Worm (Caenorhabditis elegans) whole organism, young adult: ENCODE results near the gene dpy-3.

ENCODE experiments used
- B0261.1 ChIP-seq: sonication (generic microtip); optimal IDR thresholded peaks from 2 replicates; lab custom pipeline; 2016; ENCODE audit warnings: mild to moderate bottlenecking, missing genetic modification characterization, moderate library complexity, missing compliant biosample characterization
- F10E7.11 ChIP-seq: sonication (generic microtip); optimal IDR thresholded peaks from 2 replicates; lab custom pipeline; 2017; ENCODE audit warnings: mild to moderate bottlenecking, missing genetic modification characterization, moderate library complexity, missing compliant biosample characterization
- F23B12.7 ChIP-seq: sonication (generic microtip); optimal IDR thresholded peaks from 2 replicates; lab custom pipeline; 2017; ENCODE audit warnings: missing genetic modification characterization, mild to moderate bottlenecking, missing compliant biosample characterization, antibody characterized with exemption, moderate library complexity; ENCODE audit not compliant: insufficient read depth
- F39B2.1 ChIP-seq: fragments of 200-800 bp; sonication (Bioruptor generic); IDR thresholded peaks from 2 replicates; pipeline ENCODE4 v1.3.6; 2022; ENCODE audit warnings: missing genetic modification reagents, missing genetic modification characterization, missing compliant biosample characterization
- F55B11.4 ChIP-seq: sonication (generic microtip); optimal IDR thresholded peaks from 2 replicates; lab custom pipeline; 2016; ENCODE audit warnings: missing compliant biosample characterization, missing genetic modification characterization, borderline replicate concordance; ENCODE audit not compliant: insufficient read depth
- K12H6.12 ChIP-seq: fragments of 200-800 bp; sonication (Bioruptor generic); optimal IDR thresholded peaks from 2 replicates; lab custom pipeline; 2018; ENCODE audit warnings: mild to moderate bottlenecking, missing genetic modification characterization, missing compliant biosample characterization
- T26A5.8 ChIP-seq: sonication (generic microtip); optimal IDR thresholded peaks from 2 replicates; lab custom pipeline; 2016; ENCODE audit warnings: missing genetic modification characterization, missing compliant biosample characterization
- Y56A3A.18 ChIP-seq: fragments of 200-800 bp; sonication (Bioruptor generic); IDR thresholded peaks from 2 replicates; pipeline ENCODE4 v1.3.6; 2022; ENCODE audit warnings: missing genetic modification reagents, missing genetic modification characterization, missing compliant biosample characterization
- atf-7 ChIP-seq: sonication (generic microtip); optimal IDR thresholded peaks from 2 replicates; lab custom pipeline; 2017; ENCODE audit warnings: mild to moderate bottlenecking, missing genetic modification characterization, missing compliant biosample characterization
- bed-1 ChIP-seq: fragments of 200-800 bp; sonication (Bioruptor generic); IDR thresholded peaks from 2 replicates; pipeline ENCODE4 v1.3.6; 2022; ENCODE audit warnings: missing genetic modification reagents, missing genetic modification characterization, missing compliant biosample characterization
- ceh-40 ChIP-seq: fragments of 200-800 bp; sonication (Bioruptor generic); IDR thresholded peaks from 2 replicates; pipeline ENCODE4 v1.3.6; 2022; ENCODE audit warnings: missing genetic modification characterization, missing compliant biosample characterization
- ceh-79 ChIP-seq: sonication (generic microtip); optimal IDR thresholded peaks from 2 replicates; lab custom pipeline; 2017; ENCODE audit warnings: mild to moderate bottlenecking, missing genetic modification characterization, missing compliant biosample characterization
- ceh-91 ChIP-seq: fragments of 200-800 bp; sonication (Bioruptor generic); IDR thresholded peaks from 2 replicates; pipeline ENCODE4 v1.3.6; 2022; ENCODE audit warnings: missing genetic modification reagents, missing genetic modification characterization, missing compliant biosample characterization
- dpff-1 ChIP-seq: sonication (generic microtip); optimal IDR thresholded peaks from 2 replicates; lab custom pipeline; 2017; ENCODE audit warnings: mild to moderate bottlenecking, missing genetic modification characterization, missing compliant biosample characterization
- dpl-1 ChIP-seq: fragments of 150-350 bp; optimal IDR thresholded peaks from 2 replicates; lab custom pipeline; 2014; ENCODE audit warnings: missing biosample characterization, missing genetic modification reagents, missing genetic modification characterization
- egl-18 ChIP-seq: fragments of 200-800 bp; sonication (Bioruptor generic); IDR thresholded peaks from 2 replicates; pipeline ENCODE4 v1.3.6; 2022; ENCODE audit warnings: missing genetic modification reagents, missing genetic modification characterization, missing compliant biosample characterization
- hlh-26 ChIP-seq: fragments of 200-800 bp; sonication (Bioruptor generic); conservative IDR thresholded peaks from 2 replicates; pipeline ENCODE4 v1.3.6; 2022; ENCODE audit warnings: missing genetic modification reagents, missing genetic modification characterization, missing compliant biosample characterization
- hrde-1 ChIP-seq: sonication (generic microtip); optimal IDR thresholded peaks from 2 replicates; lab custom pipeline; 2016; ENCODE audit warnings: missing genetic modification characterization, mild to moderate bottlenecking, missing compliant biosample characterization, moderate library complexity, missing genotype, missing genetic modification reagents, borderline replicate concordance
- hsf-1 ChIP-seq: fragments of 200-800 bp; sonication (Bioruptor generic); IDR thresholded peaks from 2 replicates; pipeline ENCODE4 v1.3.6; 2022; ENCODE audit warnings: missing genetic modification reagents, missing genetic modification characterization, missing compliant biosample characterization
- let-526 ChIP-seq: fragments of 200-800 bp; sonication (Bioruptor generic); IDR thresholded peaks from 2 replicates; pipeline ENCODE4 v1.3.6; 2022; ENCODE audit warnings: missing genetic modification reagents, missing genetic modification characterization, missing compliant biosample characterization
- lin-26 ChIP-seq: fragments of 200-800 bp; sonication (Bioruptor generic); IDR thresholded peaks from 2 replicates; pipeline ENCODE4 v1.3.6; 2022; ENCODE audit warnings: missing genetic modification reagents, missing genetic modification characterization, missing compliant biosample characterization
- lin-40 ChIP-seq: sonication (generic microtip); optimal IDR thresholded peaks from 2 replicates; lab custom pipeline; 2016; ENCODE audit warnings: missing genetic modification characterization, mild to moderate bottlenecking, missing compliant biosample characterization, missing genotype, missing genetic modification reagents
- lsy-27 ChIP-seq: sonication (generic microtip); optimal IDR thresholded peaks from 2 replicates; lab custom pipeline; 2017; ENCODE audit warnings: missing genetic modification characterization, mild to moderate bottlenecking, missing compliant biosample characterization, antibody characterized with exemption, missing genotype, borderline replicate concordance; ENCODE audit not compliant: insufficient read depth
- madf-3 ChIP-seq: fragments of 200-800 bp; sonication (Bioruptor generic); IDR thresholded peaks from 2 replicates; pipeline ENCODE4 v1.3.6; 2022; ENCODE audit warnings: missing genetic modification reagents, missing genetic modification characterization, missing compliant biosample characterization
- mes-4 ChIP-seq: sonication (generic microtip); optimal IDR thresholded peaks from 2 replicates; lab custom pipeline; 2016; ENCODE audit warnings: missing genotype, missing genetic modification characterization, missing compliant biosample characterization
- mxl-1 ChIP-seq: sonication (generic microtip); optimal IDR thresholded peaks from 2 replicates; lab custom pipeline; 2016; ENCODE audit warnings: missing genetic modification characterization, missing compliant biosample characterization
- nfya-2 ChIP-seq: fragments of 200-800 bp; sonication (Bioruptor generic); IDR thresholded peaks from 2 replicates; pipeline ENCODE4 v1.3.6; 2022; ENCODE audit warnings: missing genetic modification reagents, missing genetic modification characterization, missing compliant biosample characterization
- nfyb-1 ChIP-seq: fragments of 200-800 bp; sonication (Bioruptor generic); IDR thresholded peaks from 2 replicates; pipeline ENCODE4 v1.3.6; 2022; ENCODE audit warnings: missing genetic modification reagents, missing genetic modification characterization, missing compliant biosample characterization
- nhr-179 ChIP-seq: sonication (generic microtip); optimal IDR thresholded peaks from 2 replicates; lab custom pipeline; 2016; ENCODE audit warnings: mild to moderate bottlenecking, missing genetic modification characterization, missing compliant biosample characterization
- nhr-27 ChIP-seq: fragments of 200-800 bp; sonication (Bioruptor generic); optimal IDR thresholded peaks from 2 replicates; lab custom pipeline; 2018; ENCODE audit warnings: mild to moderate bottlenecking, missing genetic modification characterization, moderate library complexity, missing compliant biosample characterization
- nhr-80 ChIP-seq: sonication (generic microtip); optimal IDR thresholded peaks from 2 replicates; lab custom pipeline; 2016; ENCODE audit warnings: missing genetic modification characterization, missing compliant biosample characterization
- somi-1 ChIP-seq: fragments of 200-800 bp; sonication (Bioruptor generic); optimal IDR thresholded peaks from 2 replicates; lab custom pipeline; 2018; ENCODE audit warnings: mild to moderate bottlenecking, missing genetic modification characterization, missing compliant biosample characterization
- sptf-2 ChIP-seq: fragments of 200-800 bp; sonication (Bioruptor generic); optimal IDR thresholded peaks from 2 replicates; lab custom pipeline; 2018; ENCODE audit warnings: mild to moderate bottlenecking, missing genetic modification characterization, missing compliant biosample characterization
- tlf-1 ChIP-seq: fragments of 200-800 bp; sonication (Bioruptor generic); optimal IDR thresholded peaks from 2 replicates; lab custom pipeline; 2018; ENCODE audit warnings: mild to moderate bottlenecking, missing genetic modification characterization, missing compliant biosample characterization
- ztf-22 ChIP-seq: fragments of 200-800 bp; sonication (Bioruptor generic); optimal IDR thresholded peaks from 2 replicates; lab custom pipeline; 2018; ENCODE audit warnings: mild to moderate bottlenecking, missing genetic modification characterization, moderate library complexity, missing compliant biosample characterization
- ztf-25 ChIP-seq: fragments of 200-800 bp; sonication (Bioruptor generic); IDR thresholded peaks from 2 replicates; pipeline ENCODE4 v1.3.6; 2022; ENCODE audit warnings: missing genetic modification reagents, missing genetic modification characterization, missing compliant biosample characterization
- ztf-28 ChIP-seq: fragments of 200-800 bp; sonication (Bioruptor generic); IDR thresholded peaks from 2 replicates; pipeline ENCODE4 v1.3.6; 2022; ENCODE audit warnings: missing genetic modification reagents, missing genetic modification characterization, missing compliant biosample characterization
- ztf-3 ChIP-seq: fragments of 200-800 bp; sonication (Bioruptor generic); optimal IDR thresholded peaks from 2 replicates; lab custom pipeline; 2018; ENCODE audit warnings: mild to moderate bottlenecking, missing genetic modification characterization, missing compliant biosample characterization

The dpy-3 gene

DNA sequence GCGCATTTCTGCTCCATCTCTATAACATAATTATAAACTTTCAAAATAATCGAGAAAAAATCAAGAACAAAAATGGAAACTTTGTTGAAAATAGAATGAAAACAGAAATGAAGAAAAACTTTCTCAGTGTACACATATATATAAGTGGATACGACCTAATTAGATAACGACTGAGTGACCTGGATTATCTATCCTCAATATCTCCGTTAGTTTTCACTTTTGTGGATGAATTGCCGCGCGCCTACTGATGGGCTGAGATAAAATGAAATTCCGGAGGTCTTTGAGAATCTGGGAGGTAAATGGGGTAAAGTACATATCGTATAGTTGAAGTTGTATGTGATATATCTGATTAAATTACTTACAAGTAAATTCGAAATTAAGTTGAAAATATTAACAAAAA lies at the start of gene dpy-3:
Gene dpy-3 (minus strand): TSS at position 19 of the 400 bp plus-strand sequence.
- no peak for TF ChIP-seq dpff-1

DNA sequence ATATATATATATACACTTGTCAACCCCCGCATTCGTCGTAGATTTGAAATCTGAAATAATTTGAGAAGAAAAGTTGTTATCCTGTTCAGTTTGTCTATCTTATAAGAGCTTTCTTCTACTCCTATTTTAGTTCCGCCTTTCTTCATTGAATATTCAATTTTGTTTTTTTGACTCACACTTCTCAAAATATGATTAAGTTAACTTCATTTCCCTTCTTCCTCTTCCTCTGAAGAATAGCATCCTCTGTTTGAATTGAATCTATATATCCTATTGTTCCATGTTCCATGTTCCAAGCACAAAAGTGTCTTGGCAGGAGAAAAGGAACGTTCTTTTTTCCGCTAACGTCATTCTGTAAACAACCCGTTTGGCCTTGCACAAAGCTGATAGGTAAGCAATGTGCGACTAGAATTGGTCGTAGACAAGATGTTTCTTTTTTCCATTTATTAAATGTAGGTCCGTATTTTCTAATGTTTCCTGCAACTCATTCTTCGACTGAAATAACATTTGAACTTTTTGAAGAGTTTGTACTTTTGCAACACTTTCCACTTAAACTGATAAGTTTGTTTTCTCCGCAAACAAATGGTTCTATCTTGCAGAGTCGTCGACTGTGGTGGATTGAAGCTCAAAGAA lies 46.6 kb upstream of the dpy-3 start, which contains the start of gene gap-1:
Gene gap-1 (plus strand): TSS at position 580 of the 630 bp plus-strand sequence.
- TF ChIP-seq let-526 (GFP tag; lab: Robert Waterston, UW) (no peak), hlh-26 (GFP tag; lab: Robert Waterston, UW) (no peak), F23B12.7 (tag; lab: Kevin White, UChicago) (no peak), ztf-3 (GFP tag; lab: Kevin White, UChicago) (no peak), sptf-2 (GFP tag; lab: Kevin White, UChicago) (no peak), somi-1 (GFP tag; lab: Kevin White, UChicago) (no peak), ceh-79 (no peak), bed-1 (GFP tag; lab: Robert Waterston, UW) (no peak), Y56A3A.18 (no peak), F39B2.1 (no peak), ztf-22 (GFP tag; lab: Kevin White, UChicago) (no peak), ceh-91 (GFP tag; lab: Robert Waterston, UW) (no peak), lsy-27 (tag; lab: Kevin White, UChicago) (no peak), ceh-40 (GFP tag; lab: Robert Waterston, UW) (no peak), nfya-2 (GFP tag; lab: Robert Waterston, UW) (no peak), lin-26 (no peak), F55B11.4 (tag; lab: Kevin White, UChicago) (no peak), nfyb-1 (no peak), mes-4 (tag; lab: Kevin White, UChicago) (no peak), atf-7 (tag; lab: Kevin White, UChicago) (no peak)

DNA sequence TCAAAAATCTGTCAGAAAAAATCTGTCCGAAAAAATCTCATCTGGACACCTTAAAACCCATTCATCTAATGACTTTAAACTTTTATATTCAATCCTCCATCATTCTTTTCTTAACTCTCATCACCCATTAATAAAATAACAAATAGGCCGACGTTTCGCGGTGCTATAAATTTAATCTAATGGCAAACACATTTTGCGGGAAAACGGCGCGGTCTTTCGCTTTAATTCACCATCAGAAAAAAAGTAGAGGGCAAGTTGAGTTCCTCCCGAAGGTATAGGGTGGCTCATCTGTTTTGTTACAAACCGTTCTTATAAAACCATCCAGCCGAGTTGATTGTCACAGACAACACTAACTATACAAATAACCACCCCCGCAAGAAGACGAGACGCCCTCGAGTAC lies 45.3 kb upstream of the dpy-3 start:
- TF ChIP-seq nfya-2 (GFP tag; lab: Robert Waterston, UW) (no peak), ztf-3 (GFP tag; lab: Kevin White, UChicago) (no peak), ztf-25 (no peak), nhr-27 (tag; lab: Kevin White, UChicago) (no peak), Y56A3A.18 (no peak)
- TF ChIP-seq, all 124 proteins: peak for 0

DNA sequence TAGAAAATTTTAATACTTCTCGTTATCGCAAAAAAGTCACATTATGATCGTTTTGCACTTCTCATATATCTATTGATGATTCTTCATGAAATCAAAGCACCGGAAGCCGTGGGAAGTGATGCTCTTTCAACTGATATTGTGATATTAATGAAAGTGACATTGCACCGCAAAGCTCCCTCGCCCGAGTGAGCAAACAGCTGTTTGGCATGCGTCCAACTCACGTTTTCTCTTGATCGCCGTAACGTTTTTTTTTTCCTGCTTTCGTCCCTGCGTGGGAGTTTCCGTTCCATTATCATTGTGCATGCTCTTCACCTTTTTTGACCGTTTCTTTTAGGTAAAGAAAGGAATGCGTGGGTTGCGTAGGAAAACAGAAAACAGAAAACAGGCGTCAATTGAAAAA lies 43.4 kb upstream of the dpy-3 start:
- TF ChIP-seq mxl-1 (tag; lab: Kevin White, UChicago) (no peak), tlf-1 (GFP tag; lab: Kevin White, UChicago) (no peak), bed-1 (GFP tag; lab: Robert Waterston, UW) (no peak), madf-3 (GFP tag; lab: Robert Waterston, UW) (no peak), F55B11.4 (tag; lab: Kevin White, UChicago) (no peak), B0261.1 (tag; lab: Kevin White, UChicago) (no peak), hrde-1 (no peak), nhr-80 (tag; lab: Kevin White, UChicago) (no peak), ztf-28 (GFP tag; lab: Robert Waterston, UW) (no peak), K12H6.12 (no peak), F10E7.11 (tag; lab: Kevin White, UChicago) (no peak), nhr-179 (no peak), T26A5.8 (no peak), lin-40 (tag; lab: Kevin White, UChicago) (no peak), dpl-1 (GFP tag; lab: Kevin White, UChicago) (no peak), egl-18 (GFP tag; lab: Robert Waterston, UW) (no peak), hsf-1 (GFP tag; lab: Robert Waterston, UW) (no peak)
- TF ChIP-seq, all 124 proteins: peak for 0
